Worm (Caenorhabditis elegans): Measurements from ENCODE around the gene lsy-2.

The lsy-2 gene

DNA sequence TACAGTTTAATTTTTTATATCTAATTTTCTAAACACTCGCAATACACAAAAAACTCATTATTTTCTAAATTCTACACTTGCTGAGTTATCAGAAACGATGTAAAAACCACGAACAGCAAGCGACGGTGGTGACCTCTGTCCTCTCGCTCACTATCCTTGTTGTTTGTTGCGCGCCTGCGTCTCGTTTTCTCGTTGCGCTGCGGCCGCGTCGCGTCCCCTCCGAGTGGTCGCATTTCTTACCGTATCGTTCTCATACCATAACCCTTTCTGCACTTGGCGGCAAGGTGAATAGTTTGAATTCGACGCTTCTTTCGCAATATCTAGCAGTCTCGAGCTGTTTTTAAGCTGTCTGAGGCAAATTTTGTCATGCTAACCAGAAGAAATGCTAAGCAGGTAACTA lies at the start of gene lsy-2:
Gene lsy-2 (plus strand): TSS at position 271 of the 400 bp plus-strand sequence.
- no peak for TF ChIP-seq unc-62 (GFP tag; optimal IDR thresholded peaks at IDR 0.05)

DNA sequence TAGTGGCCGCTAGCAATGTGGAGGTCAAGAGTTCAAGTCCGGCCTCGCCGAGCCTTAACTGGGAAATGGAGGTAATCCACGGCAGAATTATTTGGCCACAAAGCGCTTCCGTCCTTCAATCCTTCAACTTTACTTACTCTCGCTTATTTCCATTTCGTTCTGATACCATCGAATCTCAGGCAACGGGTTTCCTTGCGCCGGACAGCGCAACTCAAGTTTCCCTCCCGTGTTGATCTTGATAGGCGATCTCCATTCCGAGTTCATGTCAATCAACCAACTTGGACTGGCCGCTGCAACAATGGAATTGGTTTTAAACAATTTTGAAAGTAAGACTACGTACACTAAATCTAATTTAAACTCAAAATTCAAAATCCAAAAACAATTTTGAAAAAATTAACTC lies 48.6 kb upstream of the lsy-2 start:
- no peak for TF ChIP-seq unc-62 (GFP tag; optimal IDR thresholded peaks at IDR 0.05)

DNA sequence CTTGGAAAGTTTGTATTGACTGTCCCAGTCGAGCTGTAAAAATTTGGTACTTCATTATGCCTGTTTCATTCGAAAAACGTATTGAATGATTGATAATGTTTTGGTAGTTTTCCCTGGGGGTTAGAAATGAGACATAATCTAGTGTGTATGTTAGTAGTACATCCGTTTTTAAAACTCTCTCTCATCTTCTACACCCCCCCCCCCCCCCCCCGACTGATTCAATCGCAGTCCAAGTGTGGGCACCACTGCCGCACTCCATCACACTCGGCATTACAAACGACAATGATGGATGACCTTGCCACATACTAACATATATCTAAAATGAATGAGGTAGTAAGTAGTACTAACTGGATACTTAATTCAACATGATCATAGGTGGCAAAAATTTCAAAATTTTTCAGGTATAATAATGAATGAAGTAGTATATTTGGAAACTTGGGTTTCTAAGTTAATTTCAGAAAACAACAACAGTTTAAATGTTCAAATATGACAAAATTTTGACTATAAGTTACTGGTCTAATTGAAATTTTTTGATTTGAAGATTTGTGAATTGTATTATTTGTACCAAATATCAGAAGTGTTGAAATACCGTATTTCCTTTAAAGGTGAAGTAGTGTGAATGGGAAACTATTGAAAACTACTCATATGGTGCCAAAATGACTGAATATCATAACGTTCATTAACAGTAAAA lies 47.9 kb upstream of the lsy-2 start:
- TF ChIP-seq unc-62 (GFP tag; optimal IDR thresholded peaks at IDR 0.05): no peak

DNA sequence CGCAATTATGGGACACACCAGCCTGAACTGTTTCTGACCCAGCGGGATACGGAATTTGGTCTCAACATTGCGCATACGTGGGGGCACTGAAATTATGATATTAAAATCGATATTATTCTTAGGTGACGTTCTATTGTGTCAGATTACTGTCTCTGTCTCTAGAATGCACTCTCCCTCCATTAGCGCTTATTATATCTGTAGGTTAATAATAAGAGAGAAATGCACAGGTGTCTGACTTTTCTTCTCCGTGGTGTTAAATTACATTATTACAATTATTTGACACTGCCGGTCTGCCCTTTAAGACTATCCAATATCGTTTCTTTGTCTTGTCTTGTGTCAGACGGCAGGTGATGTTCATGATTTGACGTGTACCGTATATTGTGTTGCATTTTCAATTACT lies 46.9 kb upstream of the lsy-2 start:
- no peak for TF ChIP-seq unc-62 (GFP tag; optimal IDR thresholded peaks at IDR 0.05)

DNA sequence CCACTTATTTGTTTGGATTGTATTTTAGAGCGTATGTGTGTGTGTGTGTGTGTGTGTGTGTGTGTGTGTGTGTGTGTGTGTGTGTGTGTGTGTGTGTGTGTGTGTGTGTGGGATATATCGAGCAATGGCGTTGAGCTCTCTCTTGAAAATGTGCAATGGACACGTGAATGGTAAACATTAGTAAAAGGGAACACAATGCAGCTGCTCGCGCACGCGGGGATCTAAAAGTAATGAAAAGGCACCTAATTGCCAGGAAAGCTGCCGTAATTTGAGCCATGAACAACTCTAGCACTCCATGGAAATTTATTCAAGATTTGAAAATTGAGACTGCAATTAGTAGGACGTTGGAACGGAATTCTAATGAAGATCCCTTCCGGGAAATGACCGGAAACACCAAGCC lies 46.3 kb upstream of the lsy-2 start:
- TF ChIP-seq unc-62 (GFP tag; optimal IDR thresholded peaks at IDR 0.05): no peak

DNA sequence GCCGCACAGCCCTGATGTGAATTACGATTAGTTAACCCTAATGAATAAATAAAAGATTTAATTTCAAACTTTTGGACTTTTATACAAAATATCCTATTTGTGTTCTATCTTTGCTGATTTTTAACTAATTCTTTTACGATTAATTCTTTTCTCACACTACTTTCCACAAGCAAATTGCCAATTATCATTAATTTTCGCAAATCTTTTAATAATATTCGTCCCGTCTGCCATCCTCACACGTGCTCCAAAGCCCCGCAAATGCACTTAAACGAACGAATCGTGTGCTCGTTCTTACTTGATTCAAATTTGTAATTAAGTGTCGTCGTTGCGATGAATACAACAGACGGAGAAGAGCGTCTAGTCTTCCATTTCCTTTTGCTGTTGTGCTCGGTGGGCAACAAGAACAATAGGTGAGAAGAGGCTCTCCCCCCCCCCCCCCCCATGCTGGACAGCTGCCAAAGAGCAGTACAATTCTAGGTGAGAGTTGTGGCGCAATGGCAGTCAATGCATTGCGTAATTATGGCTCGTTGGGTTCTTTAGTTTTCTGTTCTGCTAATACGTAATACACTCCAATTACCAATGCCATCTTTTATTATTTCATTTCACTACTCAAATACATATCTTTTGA lies 44.8 kb upstream of the lsy-2 start:
- TF ChIP-seq unc-62 (GFP tag; optimal IDR thresholded peaks at IDR 0.05): no peak

DNA sequence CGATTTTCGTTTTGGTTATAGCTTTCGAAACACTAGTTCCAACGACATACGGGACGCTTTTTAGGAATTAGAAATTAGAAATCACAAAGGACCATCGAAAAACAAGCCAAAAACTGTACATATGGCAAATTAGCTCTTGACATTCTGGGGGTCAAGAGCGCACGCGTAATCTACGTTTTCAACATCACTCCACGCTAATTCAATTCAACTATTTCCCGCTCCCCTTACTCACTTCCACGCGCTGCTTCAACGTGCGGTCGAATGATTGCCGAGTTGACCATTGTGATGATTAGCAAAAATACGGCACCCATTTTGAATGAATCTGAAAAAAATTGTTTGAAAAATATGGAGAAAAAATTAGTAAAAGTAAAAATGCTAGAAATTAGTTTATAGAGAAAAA lies 43.9 kb upstream of the lsy-2 start:
- TF ChIP-seq unc-62 (GFP tag; optimal IDR thresholded peaks at IDR 0.05): no peak

DNA sequence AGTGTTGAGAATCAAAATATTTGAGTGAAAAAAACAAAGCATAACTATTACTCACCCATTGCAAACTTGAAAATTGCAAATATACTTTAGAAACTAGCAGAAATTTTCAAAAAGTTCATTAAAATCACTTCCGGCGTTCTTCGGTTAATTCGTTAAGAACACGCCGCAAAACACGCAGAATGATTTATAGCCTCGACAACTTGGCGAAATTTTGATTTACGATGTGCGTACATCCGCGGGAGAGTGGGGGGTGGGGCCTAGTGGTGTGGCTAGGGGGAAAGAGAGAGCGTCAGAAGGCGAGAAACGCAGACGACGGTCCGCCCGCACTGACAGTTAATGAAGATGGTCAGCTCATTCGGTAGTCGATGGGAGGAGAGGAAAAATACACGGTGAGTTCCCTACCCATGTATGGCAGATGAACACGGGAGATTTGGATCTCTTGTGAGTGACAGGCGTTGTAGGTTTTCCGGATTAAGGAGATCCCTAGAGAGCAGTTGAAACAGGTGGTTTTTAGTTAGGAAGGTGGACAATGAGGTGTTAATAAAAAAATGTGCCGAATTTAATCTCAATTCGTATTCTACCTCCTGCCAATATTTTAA lies 43.3 kb upstream of the lsy-2 start, which contains the start of gene igcm-4:
Gene igcm-4 (minus strand): TSS at position 237 of the 599 bp plus-strand sequence.
- no peak for TF ChIP-seq unc-62 (GFP tag; optimal IDR thresholded peaks at IDR 0.05)

DNA sequence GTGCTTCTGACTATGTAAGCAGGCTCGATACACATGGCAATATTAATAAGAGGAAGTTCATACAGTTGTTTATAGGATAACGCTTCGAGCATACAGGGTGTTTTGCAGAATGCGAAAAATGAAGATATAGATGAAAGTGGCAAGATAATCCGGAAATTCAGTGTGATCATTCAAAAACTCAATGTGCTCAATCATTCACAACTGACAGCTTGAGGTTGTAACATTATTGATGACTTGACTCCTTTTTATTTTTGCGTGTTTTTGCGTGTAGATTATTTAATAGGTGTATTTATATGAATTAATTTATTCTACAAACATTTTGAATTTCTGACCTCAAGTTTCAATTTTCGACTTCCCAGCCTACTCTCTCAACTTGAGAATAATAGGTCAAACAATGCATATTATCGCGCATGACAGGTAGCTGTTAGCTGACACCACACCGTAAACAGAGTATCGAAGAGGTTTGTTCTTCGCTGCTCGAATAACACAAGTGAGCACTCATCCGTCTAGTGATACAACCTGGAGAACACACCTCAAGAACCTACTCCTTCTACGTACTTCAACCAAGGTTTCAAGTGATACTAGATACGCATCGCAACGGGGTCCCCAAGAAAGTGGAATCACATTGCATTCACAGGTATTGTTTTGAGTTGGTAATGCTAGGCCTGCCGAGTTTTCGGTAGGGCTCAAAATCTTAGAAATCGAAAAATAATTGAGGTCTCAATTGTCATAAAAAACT lies 42.1 kb upstream of the lsy-2 start:
- no peak for TF ChIP-seq unc-62 (GFP tag; optimal IDR thresholded peaks at IDR 0.05)

DNA sequence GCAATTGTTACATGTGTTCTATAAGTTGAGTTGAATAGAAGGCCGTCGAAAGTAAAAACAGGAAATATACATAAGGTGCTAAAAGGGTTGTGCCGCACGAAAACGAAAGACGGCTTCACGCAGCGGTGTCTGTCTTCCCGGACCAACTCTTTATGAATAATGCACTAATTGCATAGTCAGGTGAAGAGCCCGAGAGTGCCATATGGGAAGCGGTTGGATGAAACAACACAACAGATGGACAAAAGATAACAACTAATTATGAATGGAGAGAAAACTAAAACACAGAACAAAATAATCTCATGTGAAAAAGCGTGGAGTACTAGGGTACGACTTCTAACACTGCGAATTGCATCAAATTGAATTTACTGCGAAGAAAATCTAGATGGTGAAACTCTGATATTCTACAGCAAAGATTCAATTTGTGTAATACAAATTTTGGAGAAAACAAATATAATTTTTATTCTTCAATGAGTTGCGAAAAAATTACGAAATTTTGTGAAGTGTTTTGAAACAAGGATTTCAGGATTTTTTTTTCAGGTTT lies 40.6 kb upstream of the lsy-2 start:
- no peak for TF ChIP-seq unc-62 (GFP tag; optimal IDR thresholded peaks at IDR 0.05)

DNA sequence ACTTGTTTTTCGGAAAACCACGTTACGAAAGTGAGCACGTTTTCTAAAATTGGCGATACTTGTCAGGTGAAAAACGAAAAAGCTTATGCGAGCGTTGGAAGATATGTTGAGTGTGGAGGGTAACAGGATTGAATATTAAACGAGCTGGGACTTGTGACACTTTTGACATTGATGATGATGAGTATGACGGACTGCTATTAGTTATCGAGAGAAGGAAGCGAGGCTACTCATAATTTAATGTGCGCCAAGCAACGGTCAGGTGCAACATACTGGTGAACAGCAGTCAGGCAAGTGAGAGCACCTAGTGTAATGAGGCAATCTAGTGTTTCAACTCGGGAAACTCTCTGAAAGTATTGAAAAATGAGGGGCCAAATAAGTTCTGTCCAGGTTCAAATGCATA lies 39.3 kb upstream of the lsy-2 start:
- TF ChIP-seq unc-62 (GFP tag; optimal IDR thresholded peaks at IDR 0.05): no peak

DNA sequence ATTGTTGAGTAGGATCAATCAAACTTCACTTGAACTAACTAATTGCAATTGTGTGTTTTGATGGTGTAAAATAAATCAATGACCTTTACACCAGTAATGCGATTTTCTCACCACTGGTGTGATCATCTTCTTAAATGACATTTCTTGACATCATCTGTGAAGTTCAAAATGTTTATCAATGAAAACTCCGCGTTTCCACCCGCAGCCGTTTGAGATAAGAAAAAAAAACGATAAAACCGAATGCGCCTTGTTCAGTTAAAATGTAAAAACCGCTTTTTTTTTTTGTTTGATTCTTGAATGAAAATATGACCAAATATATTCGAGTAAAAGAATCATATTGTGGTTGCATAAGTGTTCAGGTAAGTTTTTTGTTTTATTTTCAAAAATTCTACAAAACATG lies 37.9 kb upstream of the lsy-2 start, which contains the start of gene Y102A11A.1:
Gene Y102A11A.1 (plus strand): TSS at position 223 of the 400 bp plus-strand sequence.
- no peak for TF ChIP-seq unc-62 (GFP tag; optimal IDR thresholded peaks at IDR 0.05)

DNA sequence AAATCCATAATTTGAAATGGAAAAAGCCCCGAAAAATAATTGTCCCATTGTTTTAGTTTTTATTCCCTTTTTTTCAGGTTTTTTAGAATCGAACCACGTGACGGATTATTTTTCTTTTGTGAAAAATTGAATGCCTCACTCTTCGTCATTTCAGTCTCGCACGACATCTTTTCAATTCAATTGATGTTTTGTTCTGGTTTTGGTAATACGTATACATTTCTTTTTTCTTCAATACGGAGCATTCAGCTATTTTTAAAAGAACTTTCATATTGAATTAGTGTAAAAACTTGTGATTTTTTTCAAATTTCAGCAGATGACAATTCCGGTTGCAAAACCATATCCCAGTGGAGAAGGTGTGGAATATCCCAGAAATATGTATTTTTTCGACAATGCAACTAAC lies 24.8 kb upstream of the lsy-2 start, which contains the start of gene F49H12.7:
Gene F49H12.7 (plus strand): TSS at position 301 of the 400 bp plus-strand sequence.
- TF ChIP-seq unc-62 (GFP tag; optimal IDR thresholded peaks at IDR 0.05): no peak

DNA sequence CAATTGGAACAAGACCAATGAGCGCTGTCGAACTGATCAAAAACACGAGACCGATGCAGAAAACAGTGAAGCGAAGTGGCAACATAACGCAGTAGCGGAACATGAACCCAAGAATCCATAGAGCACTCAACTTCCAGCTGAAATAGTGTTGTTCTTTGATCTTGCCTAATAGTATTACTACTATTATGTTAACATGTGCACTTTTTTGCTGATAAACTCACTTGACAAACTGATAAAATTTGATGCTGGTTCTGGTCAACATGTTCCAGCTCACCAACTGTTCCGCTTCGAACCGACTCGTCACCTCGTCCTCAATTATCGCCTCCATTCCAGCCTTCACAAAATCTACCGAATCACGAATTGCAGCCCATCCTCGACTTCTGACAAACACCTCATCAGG lies 21.2 kb upstream of the lsy-2 start:
- no peak for TF ChIP-seq unc-62 (GFP tag; optimal IDR thresholded peaks at IDR 0.05)

DNA sequence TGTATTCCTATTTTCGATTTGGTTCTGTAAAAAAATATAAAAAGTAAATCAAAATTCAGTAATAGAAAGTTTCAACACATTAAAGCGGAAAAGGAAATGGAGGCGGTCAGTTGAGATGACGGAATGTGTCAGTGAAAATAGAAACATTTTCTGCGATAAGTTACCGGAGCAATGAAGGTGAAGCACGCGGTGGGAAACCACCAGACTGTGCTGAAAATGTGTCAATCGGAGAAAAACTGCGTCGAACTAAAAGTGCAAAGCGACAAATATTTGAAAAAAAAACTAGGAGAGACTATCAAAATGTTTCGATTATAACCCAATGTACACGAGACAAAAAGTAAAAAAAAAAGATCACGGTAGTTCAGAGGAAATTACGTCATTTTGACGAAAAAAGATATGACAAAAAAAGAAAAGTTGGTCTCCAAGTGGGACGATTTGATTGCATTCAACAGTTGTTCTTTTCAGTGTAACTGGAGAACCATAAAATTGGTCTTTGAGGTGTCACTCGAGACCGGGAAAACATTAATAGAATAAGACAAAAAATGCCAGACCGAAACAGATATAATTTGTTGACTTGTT lies 19.0 kb upstream of the lsy-2 start, which contains the start of gene acl-4:
Gene acl-4 (minus strand): TSS at position 27 of the 579 bp plus-strand sequence.
- no peak for TF ChIP-seq unc-62 (GFP tag; optimal IDR thresholded peaks at IDR 0.05)

Measured in whole organism, dauer.